Fruit fly (Drosophila melanogaster): ENCODE data around the gene cact.

The cact gene

dm6 chr2L:16329102-16329520, 3.1 kb upstream of the cact start, which contains the start of gene mRpL4 (continued):
- TF ChIP-seq CG7745 (tag; optimal IDR thresholded peaks at IDR 0.05) = no peak
- TF ChIP-seq cato (GFP tag; optimal IDR thresholded peaks at IDR 0.05; ENCODE audit: borderline replicate concordance) = peak; percentile 50
- TF ChIP-seq CG9876 (GFP tag; optimal IDR thresholded peaks at IDR 0.05) = peak; percentile 74
- TF ChIP-seq HLH4C (GFP tag; IDR thresholded peaks at IDR 0.05; ENCODE audit: partially characterized antibody) = peak; percentile 97
- TF ChIP-seq Nf-YA (GFP tag; IDR thresholded peaks at IDR 0.05) = no peak
- no peak; the same call in 1 of the 2 replicates for TF ChIP-seq CG32532 (GFP tag; IDR thresholded peaks at IDR 0.05)
- peak; percentile 46 for TF ChIP-seq CG1647 (GFP tag; optimal IDR thresholded peaks at IDR 0.05)
- TF ChIP-seq HmgZ (tag; optimal IDR thresholded peaks at IDR 0.05) = peak; percentile 81
- TF ChIP-seq z (GFP tag; IDR thresholded peaks at IDR 0.05) = no peak
- TF ChIP-seq trh (GFP tag; optimal IDR thresholded peaks at IDR 0.05) = peak; percentile 54
- peak; percentile 94 for TF ChIP-seq BEAF-32 (GFP tag; optimal IDR thresholded peaks at IDR 0.05)
- no peak for TF ChIP-seq Ets65A (GFP tag)
- TF ChIP-seq dmrt99B (tag; optimal IDR thresholded peaks at IDR 0.05) = no peak
- no peak for TF ChIP-seq pfk (GFP tag; optimal IDR thresholded peaks at IDR 0.05)
- no peak for TF ChIP-seq gt (GFP tag; IDR thresholded peaks at IDR 0.05)
- peak; percentile 67 for TF ChIP-seq nmo (GFP tag; optimal IDR thresholded peaks at IDR 0.05)
- peak; percentile 77 for TF ChIP-seq CG8944 (GFP tag; optimal IDR thresholded peaks at IDR 0.05)
- no peak for TF ChIP-seq sc (optimal IDR thresholded peaks at IDR 0.05)
- TF ChIP-seq sc (GFP tag; optimal IDR thresholded peaks at IDR 0.05) = peak; percentile 13
- peak; percentile 69 for TF ChIP-seq kay (GFP tag; optimal IDR thresholded peaks at IDR 0.05)
- no peak for TF ChIP-seq CG10565 (GFP tag; optimal IDR thresholded peaks at IDR 0.05)
- no peak for TF ChIP-seq pros (GFP tag; optimal IDR thresholded peaks at IDR 0.05)
- TF ChIP-seq CG11456 (GFP tag; IDR thresholded peaks at IDR 0.05) = no peak; the same call in 2 of the 3 replicates
- TF ChIP-seq Hsf (GFP tag; optimal IDR thresholded peaks at IDR 0.05) = peak; percentile 81
- TF ChIP-seq her (GFP tag; optimal IDR thresholded peaks at IDR 0.05) = peak; percentile 66
- TF ChIP-seq CG6689 (GFP tag; IDR thresholded peaks at IDR 0.05) = peak; percentile 55; the same call in 1 of the 2 replicates
- no peak for TF ChIP-seq CG7271 (tag; optimal IDR thresholded peaks at IDR 0.05)
- peak; percentile 65; the same call in 2 of the 3 replicates for TF ChIP-seq H15 (GFP tag; IDR thresholded peaks at IDR 0.05)
- no peak for TF ChIP-seq Eip74EF (GFP tag; optimal IDR thresholded peaks at IDR 0.05)
- no peak for TF ChIP-seq Hr51 (GFP tag; optimal IDR thresholded peaks at IDR 0.05)
- TF ChIP-seq CG6683 (GFP tag; optimal IDR thresholded peaks at IDR 0.05) = no peak
- 0 out of 3 replicates have a peak, but pooled peaks have one; percentile 32 for TF ChIP-seq CG11695 (GFP tag; IDR thresholded peaks at IDR 0.05)
- TF ChIP-seq CG17912 (GFP tag; optimal IDR thresholded peaks at IDR 0.05) = no peak
- no peak for TF ChIP-seq Adf1 (GFP tag; IDR thresholded peaks at IDR 0.05)
- peak; percentile 27 for TF ChIP-seq CG9437 (GFP tag; optimal IDR thresholded peaks at IDR 0.05)
- TF ChIP-seq CG1233 (GFP tag; optimal IDR thresholded peaks at IDR 0.05) = peak; percentile 44
- TF ChIP-seq eve (GFP tag; optimal IDR thresholded peaks at IDR 0.05) = peak in 1 of 2 experiments; percentile 61
- TF ChIP-seq NFAT (GFP tag; IDR thresholded peaks at IDR 0.05) = peak; percentile 83
- no peak for TF ChIP-seq Mad (GFP tag; optimal IDR thresholded peaks at IDR 0.05)
- peak; percentile 83 for TF ChIP-seq jumu (GFP tag; optimal IDR thresholded peaks at IDR 0.05)
- TF ChIP-seq br (optimal IDR thresholded peaks at IDR 0.05) = no peak
- TF ChIP-seq fd102C (GFP tag; optimal IDR thresholded peaks at IDR 0.05) = peak; percentile 33
- peak; percentile 84 for TF ChIP-seq sob (GFP tag; IDR thresholded peaks at IDR 0.05)
- no peak for TF ChIP-seq danr (GFP tag; IDR thresholded peaks at IDR 0.05)
- no peak for TF ChIP-seq sqz (GFP tag; optimal IDR thresholded peaks at IDR 0.05)
- no peak for TF ChIP-seq prd (optimal IDR thresholded peaks at IDR 0.05)
- TF ChIP-seq prd (GFP tag; IDR thresholded peaks at IDR 0.05) = peak; percentile 81; the same call in 2 of the 3 replicates
- TF ChIP-seq CG18476 (GFP tag; optimal IDR thresholded peaks at IDR 0.05) = peak; percentile 43
- TF ChIP-seq CG17361 (GFP tag; IDR thresholded peaks at IDR 0.05) = peak; percentile 69; the same call in 2 of the 3 replicates
- peak; percentile 55 for TF ChIP-seq CG14014 (GFP tag; IDR thresholded peaks at IDR 0.05)
- peak; percentile 85 for TF ChIP-seq pum (GFP tag; optimal IDR thresholded peaks at IDR 0.05)
- no peak for TF ChIP-seq CG6765 (GFP tag; optimal IDR thresholded peaks at IDR 0.05)

Data from whole organism, embryonic.